Fruit fly (Drosophila melanogaster) whole organism, embryonic: ENCODE results near the gene CG7069.

Source experiments
- BEAF-32 ChIP-seq: fragments of 200-800 bp; sonication (Bioruptor generic); optimal IDR thresholded peaks from 3 replicates; lab custom pipeline; 2017; ENCODE audit warnings: missing biosample characterization, missing genetic modification characterization, mild to moderate bottlenecking, moderate library complexity, missing genetic modification reagents
- CG10543 ChIP-seq: fragments of 200-800 bp; sonication (Bioruptor generic); optimal IDR thresholded peaks from 3 replicates; lab custom pipeline; 2017; ENCODE audit warnings: missing biosample characterization, mild to moderate bottlenecking, missing genetic modification characterization, moderate library complexity
- CG13894 ChIP-seq: fragments of 200-800 bp; sonication (Bioruptor generic); optimal IDR thresholded peaks from 3 replicates; lab custom pipeline; 2018; ENCODE audit warnings: missing biosample characterization, mild to moderate bottlenecking, missing genetic modification characterization, moderate library complexity
- CG15479 ChIP-seq: fragments of 200-800 bp; sonication (Bioruptor generic); optimal IDR thresholded peaks from 3 replicates; lab custom pipeline; 2019; ENCODE audit warnings: missing biosample characterization, mild to moderate bottlenecking, missing genetic modification characterization, moderate library complexity
- CG17568 ChIP-seq: fragments of 200-800 bp; sonication (Bioruptor generic); optimal IDR thresholded peaks from 2 replicates; lab custom pipeline; 2018; ENCODE audit warnings: missing biosample characterization, mild to moderate bottlenecking, missing genetic modification characterization, moderate library complexity
- CG2116 ChIP-seq: fragments of 200-800 bp; sonication (Bioruptor generic); optimal IDR thresholded peaks from 3 replicates; lab custom pipeline; 2018; ENCODE audit warnings: missing biosample characterization, mild to moderate bottlenecking, missing genetic modification characterization
- CG2875 ChIP-seq: fragments of 200-800 bp; sonication (Bioruptor generic); optimal IDR thresholded peaks from 2 replicates; lab custom pipeline; 2017; ENCODE audit warnings: missing biosample characterization, mild to moderate bottlenecking, missing genetic modification characterization, missing genetic modification reagents
- CG34224 ChIP-seq: fragments of 200-800 bp; sonication (Bioruptor generic); IDR thresholded peaks from 3 replicates; pipeline ENCODE4 v1.3.6; 2022; ENCODE audit warnings: missing biosample characterization, missing genetic modification characterization; ENCODE audit not compliant: partially characterized antibody
- CG4360 ChIP-seq: fragments of 200-800 bp; sonication (Bioruptor generic); IDR thresholded peaks from 2 replicates; pipeline ENCODE4 v1.3.6; 2022; ENCODE audit warnings: missing biosample characterization, missing genetic modification characterization
- CG9797 ChIP-seq: fragments of 200-800 bp; sonication (Bioruptor generic); optimal IDR thresholded peaks from 3 replicates; lab custom pipeline; 2018; ENCODE audit warnings: missing biosample characterization, mild to moderate bottlenecking, missing genetic modification characterization
- D19A ChIP-seq: fragments of 200-800 bp; optimal IDR thresholded peaks from 3 replicates; lab custom pipeline; 2019; ENCODE audit warnings: missing biosample characterization, mild to moderate bottlenecking, missing genetic modification characterization, moderate library complexity
- Deaf1 ChIP-seq: fragments of 200-800 bp; optimal IDR thresholded peaks from 3 replicates; lab custom pipeline; 2019; ENCODE audit warnings: missing biosample characterization, mild to moderate bottlenecking, missing genetic modification characterization, moderate library complexity
- Dip2 ChIP-seq: fragments of 200-800 bp; sonication (Bioruptor generic); IDR thresholded peaks from 2 replicates; pipeline ENCODE4 v1.3.6; 2022; ENCODE audit warnings: missing biosample characterization, missing genetic modification characterization
- Doc3 ChIP-seq: fragments of 200-800 bp; sonication (Bioruptor generic); IDR thresholded peaks from 3 replicates; pipeline ENCODE4 v1.3.6; 2022; ENCODE audit warnings: missing biosample characterization, missing genetic modification characterization; ENCODE audit not compliant: partially characterized antibody
- E2f2 ChIP-seq: fragments of 200-800 bp; sonication (Bioruptor generic); IDR thresholded peaks from 2 replicates; pipeline ENCODE4 v1.3.6; 2022; ENCODE audit warnings: missing biosample characterization, missing genetic modification characterization
- Elba2 ChIP-seq: fragments of 200-800 bp; sonication (Bioruptor generic); optimal IDR thresholded peaks from 3 replicates; lab custom pipeline; 2016; ENCODE audit warnings: missing biosample characterization, missing genetic modification characterization
- HLH4C ChIP-seq: fragments of 200-800 bp; sonication (Bioruptor generic); IDR thresholded peaks from 3 replicates; pipeline ENCODE4 v1.3.6; 2022; ENCODE audit warnings: missing biosample characterization, missing genetic modification characterization; ENCODE audit not compliant: partially characterized antibody
- Med ChIP-seq: fragments of 200-800 bp; sonication (Bioruptor generic); peaks from one replicate; lab custom pipeline; 2016; ENCODE audit warnings: missing biosample characterization, missing genetic modification characterization, mild to moderate bottlenecking, inconsistent platforms, moderate library complexity
- NK7.1 ChIP-seq: fragments of 200-800 bp; sonication (Bioruptor generic); optimal IDR thresholded peaks from 3 replicates; lab custom pipeline; 2016; ENCODE audit warnings: missing biosample characterization, missing genetic modification characterization
- Oaz ChIP-seq: fragments of 200-800 bp; sonication (Bioruptor generic); IDR thresholded peaks from 2 replicates; pipeline ENCODE4 v1.3.6; 2022; ENCODE audit warnings: missing biosample characterization, missing genetic modification characterization
- Opbp ChIP-seq: fragments of 200-800 bp; sonication (Bioruptor generic); IDR thresholded peaks from 3 replicates; pipeline ENCODE4 v1.3.6; 2022; ENCODE audit warnings: missing biosample characterization, missing genetic modification characterization; ENCODE audit not compliant: partially characterized antibody
- Optix ChIP-seq: fragments of 200-800 bp; sonication (Bioruptor generic); IDR thresholded peaks from 3 replicates; pipeline ENCODE4 v1.3.6; 2022; ENCODE audit warnings: missing biosample characterization, missing genetic modification characterization
- crp ChIP-seq, 2 experiments: fragments of 200-800 bp; sonication (Bioruptor generic); optimal IDR thresholded peaks; 2 replicates in 1 of 2; 3 replicates in 1 of 2; lab custom pipeline; 2017; ENCODE audit warnings: missing biosample characterization in 2 of 2, missing genetic modification characterization in 2 of 2, mild to moderate bottlenecking in 1 of 2, moderate library complexity in 1 of 2
- fu2 ChIP-seq: fragments of 200-800 bp; sonication (Bioruptor generic); optimal IDR thresholded peaks from 2 replicates; lab custom pipeline; 2016; ENCODE audit warnings: missing biosample characterization, missing genetic modification characterization
- gcm ChIP-seq: fragments of 200-800 bp; sonication (Bioruptor generic); optimal IDR thresholded peaks from 2 replicates; lab custom pipeline; 2019; ENCODE audit warnings: missing biosample characterization, mild to moderate bottlenecking, missing genetic modification characterization, moderate library complexity
- insv ChIP-seq, 2 experiments: fragments of 200-800 bp; sonication (Bioruptor generic); optimal IDR thresholded peaks; 3 replicates each; lab custom pipeline; 2016 to 2018; ENCODE audit warnings: missing biosample characterization in 2 of 2, missing genetic modification characterization in 2 of 2
- klu ChIP-seq: fragments of 200-800 bp; sonication (Bioruptor generic); IDR thresholded peaks from 2 replicates; pipeline ENCODE4 v1.3.6; 2022; ENCODE audit warnings: missing biosample characterization, missing genetic modification characterization
- knrl ChIP-seq: fragments of 200-800 bp; sonication (Bioruptor generic); IDR thresholded peaks from 3 replicates; pipeline ENCODE4 v1.3.6; 2022; ENCODE audit warnings: missing biosample characterization, missing genetic modification characterization; ENCODE audit not compliant: partially characterized antibody
- onecut ChIP-seq: fragments of 200-800 bp; sonication (Bioruptor generic); IDR thresholded peaks from 2 replicates; pipeline ENCODE4 v1.3.6; 2022; ENCODE audit warnings: missing biosample characterization, missing genetic modification characterization
- pzg ChIP-seq: fragments of 200-800 bp; sonication (Bioruptor generic); optimal IDR thresholded peaks from 3 replicates; lab custom pipeline; 2018; ENCODE audit warnings: missing biosample characterization, mild to moderate bottlenecking, missing genetic modification characterization, moderate library complexity
- ranshi ChIP-seq: fragments of 200-800 bp; sonication (Bioruptor generic); IDR thresholded peaks from 2 replicates; pipeline ENCODE4 v1.3.6; 2022; ENCODE audit warnings: missing biosample characterization, missing genetic modification characterization
- scrt ChIP-seq: fragments of 200-800 bp; sonication (Bioruptor generic); optimal IDR thresholded peaks from 2 replicates; lab custom pipeline; 2018; ENCODE audit warnings: missing biosample characterization, mild to moderate bottlenecking, missing genetic modification characterization, moderate library complexity
- sens ChIP-seq: fragments of 200-800 bp; sonication (Bioruptor generic); peaks from one replicate; lab custom pipeline; 2016; ENCODE audit warnings: missing biosample characterization, missing genetic modification characterization
- slou ChIP-seq: fragments of 200-800 bp; sonication (Bioruptor generic); optimal IDR thresholded peaks from 3 replicates; lab custom pipeline; 2016; ENCODE audit warnings: missing biosample characterization, missing genetic modification characterization
- sr ChIP-seq: fragments of 200-800 bp; sonication (Bioruptor generic); IDR thresholded peaks from 3 replicates; pipeline ENCODE4 v1.3.6; 2022; ENCODE audit warnings: missing biosample characterization, missing genetic modification characterization
- sug ChIP-seq: fragments of 200-800 bp; optimal IDR thresholded peaks from 2 replicates; lab custom pipeline; 2019; ENCODE audit warnings: missing biosample characterization, mild to moderate bottlenecking, missing genetic modification characterization, moderate library complexity
- tap ChIP-seq: fragments of 200-800 bp; optimal IDR thresholded peaks from 3 replicates; lab custom pipeline; 2019; ENCODE audit warnings: missing biosample characterization, mild to moderate bottlenecking, missing genetic modification characterization, moderate library complexity
- trem ChIP-seq: fragments of 200-800 bp; optimal IDR thresholded peaks from 3 replicates; lab custom pipeline; 2019; ENCODE audit warnings: missing biosample characterization, mild to moderate bottlenecking, missing genetic modification characterization, moderate library complexity
- vnd ChIP-seq: fragments of 200-800 bp; sonication (Bioruptor generic); IDR thresholded peaks from 3 replicates; pipeline ENCODE4 v1.3.6; 2022; ENCODE audit warnings: missing biosample characterization, missing genetic modification characterization; ENCODE audit not compliant: partially characterized antibody
- zen2 ChIP-seq: fragments of 200-800 bp; sonication (Bioruptor generic); IDR thresholded peaks from 3 replicates; pipeline ENCODE4 v1.3.6; 2022; ENCODE audit warnings: missing biosample characterization, missing genetic modification characterization; ENCODE audit not compliant: partially characterized antibody

CG7069 gene

dm6 chr3R:22381077-22381476 lies 8.4 kb downstream of the CG7069 start, which contains the start of gene CG43342 (continued):
- TF ChIP-seq zen2 (GFP tag; lab: Robert Waterston, UW) (peak; percentile 88), vnd (GFP tag; lab: Robert Waterston, UW) (peak; percentile 80), sens (GFP tag; lab: Kevin White, UChicago) (peak; percentile 69), pzg (GFP tag; lab: Kevin White, UChicago) (peak; percentile 40), BEAF-32 (GFP tag; lab: Kevin White, UChicago) (peak; percentile 72), Opbp (peak; percentile 80; the same call in 2 of the 3 replicates), ranshi (no peak), E2f2 (GFP tag; lab: Robert Waterston, UW) (peak; percentile 84), D19A (tag; lab: Kevin White, UChicago) (no peak), NK7.1 (no peak), sug (tag; lab: Kevin White, UChicago) (no peak), Dip2 (GFP tag; lab: Robert Waterston, UW) (no peak), slou (GFP tag; lab: Kevin White, UChicago) (no peak), CG9797 (GFP tag; lab: Kevin White, UChicago) (no peak), HLH4C (GFP tag; lab: Robert Waterston, UW) (peak; percentile 92), trem (tag; lab: Kevin White, UChicago) (peak; percentile 57), knrl (peak; percentile 68; the same call in 2 of the 3 replicates), Doc3 (GFP tag; lab: Robert Waterston, UW) (peak; percentile 80), CG2116 (GFP tag; lab: Kevin White, UChicago) (peak; percentile 69)

DNA sequence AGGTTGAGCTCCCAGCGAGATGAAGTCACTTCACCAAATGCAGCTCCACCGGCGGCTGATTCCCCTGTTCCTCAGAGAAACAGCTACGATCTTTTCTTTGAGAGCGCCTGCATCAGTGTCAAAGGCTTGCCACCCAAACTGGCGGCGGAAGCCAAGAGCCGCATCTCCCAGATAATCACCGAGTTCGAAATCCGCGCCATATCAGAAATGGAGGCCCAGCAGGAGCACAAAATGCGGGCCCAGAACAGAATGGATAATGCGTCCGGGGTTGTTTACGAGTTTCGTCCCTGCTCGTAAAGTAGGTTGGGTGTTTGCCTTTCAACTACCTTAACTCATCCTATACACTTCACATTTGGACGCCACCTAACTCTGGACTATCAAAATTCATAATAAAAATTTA lies 9.1 kb downstream of the CG7069 start, which contains the start of gene Gpdh3:
Gene Gpdh3, plus strand, starts transcription at position 301 of the 400 bp plus-strand sequence.
- TF ChIP-seq Med (GFP tag; lab: Kevin White, UChicago), result peak; percentile 49
- 0 out of 3 replicates have a peak, but pooled peaks have one; percentile 35 for TF ChIP-seq Opbp
- no peak for TF ChIP-seq tap (tag; lab: Kevin White, UChicago)
- peak; percentile 40 for TF ChIP-seq gcm (GFP tag; lab: Kevin White, UChicago)
- TF ChIP-seq, all 482 proteins: peak for 3

- TF ChIP-seq CG2875 (GFP tag; lab: Kevin White, UChicago) (no peak), Elba2 (peak; percentile 59), onecut (GFP tag; lab: Robert Waterston, UW) (peak; percentile 90), CG17568 (GFP tag; lab: Kevin White, UChicago) (no peak), klu (GFP tag; lab: Robert Waterston, UW) (no peak), Oaz (GFP tag; lab: Robert Waterston, UW) (no peak), insv (GFP tag; optimal IDR thresholded peaks at IDR 0.05; lab: Kevin White, UChicago) (peak in 1 of 2 experiments; percentile 2), scrt (GFP tag; lab: Kevin White, UChicago) (peak; percentile 70), crp (GFP tag; optimal IDR thresholded peaks at IDR 0.05; lab: Kevin White, UChicago) (peak in 1 of 2 experiments; percentile 3), vnd (GFP tag; lab: Robert Waterston, UW) (no peak), CG4360 (GFP tag; lab: Robert Waterston, UW) (peak; percentile 37; the same call in 1 of the 2 replicates)
Observed at dm6 chr3R:22389614-22390013, 17.0 kb downstream of the CG7069 start, which contains the start of the genes CAH8 and CG7059. TSS of gene CAH8 (minus strand) at chr3R:22389714. TSS of gene CG7059 (plus strand) at chr3R:22389780.

DNA sequence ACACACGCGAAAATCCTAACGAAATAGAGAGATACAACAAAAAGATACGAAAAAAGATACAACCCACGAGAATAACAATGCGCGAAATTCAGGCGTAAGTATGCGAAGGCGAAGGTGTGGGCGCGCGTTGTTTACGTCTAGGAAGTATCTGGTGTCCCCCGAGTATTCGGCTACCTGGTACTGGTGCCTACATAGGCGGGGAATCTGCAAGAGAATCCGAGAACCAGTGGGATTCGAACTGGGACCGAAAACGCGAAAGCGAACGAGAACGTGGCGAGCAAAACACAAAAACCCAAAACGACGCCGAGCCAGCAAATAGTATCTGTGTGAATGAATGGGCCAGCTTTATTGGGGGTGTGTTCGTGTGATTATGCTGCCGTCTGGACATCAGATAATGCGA lies 17.5 kb downstream of the CG7069 start:
- TF ChIP-seq Optix (GFP tag; lab: Robert Waterston, UW) (no peak), fu2 (GFP tag; lab: Kevin White, UChicago) (no peak), sr (GFP tag; lab: Robert Waterston, UW) (no peak), CG34224 (peak; percentile 37; the same call in 1 of the 3 replicates), CG13894 (tag; lab: Kevin White, UChicago) (peak; percentile 92), Deaf1 (peak; percentile 37), CG15479 (GFP tag; lab: Kevin White, UChicago) (peak; percentile 33), CG10543 (GFP tag; lab: Kevin White, UChicago) (peak; percentile 3)
